Fruit fly (Drosophila melanogaster): ENCODE data around the gene TBC1D5.

TBC1D5 gene

DNA sequence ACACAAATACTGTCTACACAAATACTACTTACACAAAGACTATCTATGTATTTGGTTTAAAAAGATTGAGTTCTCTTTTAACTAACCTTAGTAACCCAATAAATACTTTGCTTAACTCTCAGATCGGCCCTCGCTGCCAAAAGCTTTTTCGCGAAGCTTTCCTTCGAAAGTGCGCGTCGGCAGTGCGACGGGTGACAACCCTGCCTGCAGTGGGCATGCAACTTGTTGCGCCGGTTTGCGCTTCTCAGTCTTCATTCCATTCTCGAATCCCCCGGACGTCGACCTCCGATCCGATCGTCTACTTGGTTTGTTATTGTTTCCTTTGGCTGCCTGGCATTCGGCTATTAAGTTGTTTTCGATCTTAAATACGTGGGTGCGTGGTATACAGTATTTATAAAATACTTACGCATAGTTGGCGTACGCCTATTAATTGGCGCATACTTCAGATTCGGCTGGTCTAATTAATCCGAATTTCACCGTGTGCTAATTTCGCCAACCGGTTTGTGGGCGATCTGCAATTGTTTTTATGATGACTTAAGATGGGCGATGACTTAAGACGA is 11.6 kb downstream of the TBC1D5 start, which contains the start of gene CG11686 (continued):
- TF ChIP-seq CG8388 (GFP tag; optimal IDR thresholded peaks at IDR 0.05) (no peak), Abd-B (GFP tag; optimal IDR thresholded peaks at IDR 0.05) (no peak), jumu (GFP tag; optimal IDR thresholded peaks at IDR 0.05) (no peak), CG13424 (tag; optimal IDR thresholded peaks at IDR 0.05) (no peak), CG2875 (GFP tag; optimal IDR thresholded peaks at IDR 0.05) (peak; percentile 9), Xbp1 (GFP tag; optimal IDR thresholded peaks at IDR 0.05) (peak; percentile 5), CG14860 (GFP tag; IDR thresholded peaks at IDR 0.05; ENCODE audit: partially characterized antibody) (no peak), GATAe (GFP tag; conservative IDR thresholded peaks at IDR 0.05) (no peak), sd (tag; optimal IDR thresholded peaks at IDR 0.05) (peak; percentile 52), CG5245 (GFP tag; optimal IDR thresholded peaks at IDR 0.05) (no peak), oc (tag; optimal IDR thresholded peaks at IDR 0.05) (peak; percentile 48), CG1603 (tag; optimal IDR thresholded peaks at IDR 0.05) (peak; percentile 18), az2 (GFP tag; optimal IDR thresholded peaks at IDR 0.05) (no peak), CG32767 (GFP tag; IDR thresholded peaks at IDR 0.05) (no peak), Lim3 (GFP tag; IDR thresholded peaks at IDR 0.05) (no peak), CG7963 (GFP tag; IDR thresholded peaks at IDR 0.05; ENCODE audit: partially characterized antibody) (peak; percentile 25; the same call in 1 of the 3 replicates), CG4730 (GFP tag; IDR thresholded peaks at IDR 0.05) (no peak), CG3065 (GFP tag; optimal IDR thresholded peaks at IDR 0.05) (no peak), H15 (GFP tag; IDR thresholded peaks at IDR 0.05) (no peak), HLH54F (GFP tag; optimal IDR thresholded peaks at IDR 0.05) (no peak), CG33213 (GFP tag; optimal IDR thresholded peaks at IDR 0.05) (no peak), odd (GFP tag; optimal IDR thresholded peaks at IDR 0.05) (peak; percentile 5), lilli (GFP tag; optimal IDR thresholded peaks at IDR 0.05) (peak; percentile 6), CG31224 (GFP tag; IDR thresholded peaks at IDR 0.05) (no peak), CG2199 (GFP tag; IDR thresholded peaks at IDR 0.05) (0 out of 3 replicates have a peak, but pooled peaks have one; percentile 30), ase (GFP tag; IDR thresholded peaks at IDR 0.05) (no peak), insv (GFP tag; optimal IDR thresholded peaks at IDR 0.05) (no peak), crp (GFP tag; optimal IDR thresholded peaks at IDR 0.05) (no peak), z (GFP tag; IDR thresholded peaks at IDR 0.05) (no peak), Xrp1 (GFP tag; IDR thresholded peaks at IDR 0.05) (no peak), salm (tag; optimal IDR thresholded peaks at IDR 0.05) (no peak), CG4424 (GFP tag; optimal IDR thresholded peaks at IDR 0.05) (no peak), slp2 (GFP tag; optimal IDR thresholded peaks at IDR 0.05) (peak; percentile 15), HLHmδ (GFP tag; optimal IDR thresholded peaks at IDR 0.05) (peak; percentile 33), peb (GFP tag; IDR thresholded peaks at IDR 0.05) (no peak), CG11695 (GFP tag; IDR thresholded peaks at IDR 0.05) (no peak), Vsx1 (GFP tag; optimal IDR thresholded peaks at IDR 0.05) (no peak), Doc2 (GFP tag; IDR thresholded peaks at IDR 0.05) (no peak), CG12744 (GFP tag; optimal IDR thresholded peaks at IDR 0.05) (no peak), phol (tag; optimal IDR thresholded peaks at IDR 0.05) (no peak), Camta (GFP tag; optimal IDR thresholded peaks at IDR 0.05) (no peak), Atf6 (GFP tag; IDR thresholded peaks at IDR 0.05) (0 out of 2 replicates have a peak, but pooled peaks have one; percentile 15), Opbp (GFP tag; IDR thresholded peaks at IDR 0.05; ENCODE audit: partially characterized antibody) (no peak), CG33557 (GFP tag; optimal IDR thresholded peaks at IDR 0.05) (no peak), fru (optimal IDR thresholded peaks at IDR 0.05) (no peak), croc (GFP tag; conservative IDR thresholded peaks at IDR 0.05) (no peak), CG5953 (GFP tag; IDR thresholded peaks at IDR 0.05) (no peak), HmgD (GFP tag; optimal IDR thresholded peaks at IDR 0.05) (no peak), run (tag; optimal IDR thresholded peaks at IDR 0.05) (no peak), CG14441 (GFP tag; IDR thresholded peaks at IDR 0.05) (0 out of 2 replicates have a peak, but pooled peaks have one; percentile 11), Hand (GFP tag; optimal IDR thresholded peaks at IDR 0.05) (no peak)

Measured in whole organism, embryonic.